Fruit fly (Drosophila melanogaster) whole organism, pupa: ENCODE measurements around the gene CG3430.
A peak's percentile ranks its signal among the peaks of the same experiment; 100 is the strongest.

Experiments
- CG10348 ChIP-seq: fragments of 200-800 bp; sonication (Bioruptor generic); IDR thresholded peaks from 2 replicates; pipeline ENCODE4 v1.3.6; 2022; ENCODE audit warnings: missing biosample characterization, missing genetic modification characterization
- CG12605 ChIP-seq: fragments of 200-800 bp; sonication (Bioruptor generic); IDR thresholded peaks from 2 replicates; pipeline ENCODE4 v1.3.6; 2022; ENCODE audit warnings: missing biosample characterization, missing genetic modification characterization
- CG13204 ChIP-seq: fragments of 200-800 bp; sonication (Bioruptor generic); optimal IDR thresholded peaks from 2 replicates; lab custom pipeline; 2018; ENCODE audit warnings: missing biosample characterization, mild to moderate bottlenecking, missing genetic modification characterization, moderate library complexity
- CG15710 ChIP-seq: fragments of 200-800 bp; sonication (Bioruptor generic); optimal IDR thresholded peaks from 2 replicates; lab custom pipeline; 2018; ENCODE audit warnings: missing biosample characterization, mild to moderate bottlenecking, missing genetic modification characterization, moderate library complexity
- CG17806 ChIP-seq: fragments of 200-800 bp; sonication (Bioruptor generic); optimal IDR thresholded peaks from 2 replicates; lab custom pipeline; 2018; ENCODE audit warnings: missing biosample characterization, mild to moderate bottlenecking, missing genetic modification characterization, moderate library complexity
- CG32121 ChIP-seq: fragments of 200-800 bp; sonication (Bioruptor generic); IDR thresholded peaks from 2 replicates; pipeline ENCODE4 v1.3.6; 2022; ENCODE audit warnings: missing biosample characterization, missing genetic modification characterization
- CG34367 ChIP-seq: fragments of 200-800 bp; sonication (Bioruptor generic); optimal IDR thresholded peaks from 2 replicates; lab custom pipeline; 2018; ENCODE audit warnings: missing biosample characterization, mild to moderate bottlenecking, missing genetic modification characterization
- CG4496 ChIP-seq: fragments of 200-800 bp; sonication (Bioruptor generic); IDR thresholded peaks from 3 replicates; pipeline ENCODE4 v1.3.6; 2022; ENCODE audit warnings: missing biosample characterization, missing genetic modification characterization
- CG8159 ChIP-seq: fragments of 200-800 bp; sonication (Bioruptor generic); optimal IDR thresholded peaks from 3 replicates; lab custom pipeline; 2018; ENCODE audit warnings: missing biosample characterization, mild to moderate bottlenecking, missing genetic modification characterization, moderate library complexity
- CG8301 ChIP-seq: fragments of 200-800 bp; sonication (Bioruptor generic); optimal IDR thresholded peaks from 2 replicates; lab custom pipeline; 2018; ENCODE audit warnings: missing biosample characterization, mild to moderate bottlenecking, missing genetic modification characterization
- CG9948 ChIP-seq: fragments of 200-800 bp; sonication (Bioruptor generic); optimal IDR thresholded peaks from 2 replicates; lab custom pipeline; 2018; ENCODE audit warnings: missing biosample characterization, mild to moderate bottlenecking, missing genetic modification characterization, moderate library complexity
- D1 ChIP-seq: fragments of 200-800 bp; sonication (Bioruptor generic); optimal IDR thresholded peaks from 2 replicates; lab custom pipeline; 2018; ENCODE audit warnings: missing biosample characterization, mild to moderate bottlenecking, missing genetic modification characterization, moderate library complexity
- EcR ChIP-seq: fragments of 200-800 bp; sonication (Bioruptor generic); optimal IDR thresholded peaks from 3 replicates; lab custom pipeline; 2019; ENCODE audit warnings: missing biosample characterization, missing genetic modification characterization, mild to moderate bottlenecking, moderate library complexity, missing genetic modification reagents
- Ets98B ChIP-seq: fragments of 200-800 bp; sonication (Bioruptor generic); IDR thresholded peaks from 2 replicates; pipeline ENCODE4 v1.3.6; 2022; ENCODE audit warnings: missing biosample characterization, missing genetic modification characterization
- Pif1A ChIP-seq: fragments of 200-800 bp; sonication (Bioruptor generic); optimal IDR thresholded peaks from 3 replicates; lab custom pipeline; 2016; ENCODE audit warnings: missing biosample characterization, missing genetic modification characterization
- Pif1B ChIP-seq: fragments of 200-800 bp; sonication (Bioruptor generic); optimal IDR thresholded peaks from 3 replicates; lab custom pipeline; 2016; ENCODE audit warnings: missing biosample characterization, missing genetic modification characterization
- Snoo ChIP-seq: fragments of 200-800 bp; sonication (Bioruptor generic); optimal IDR thresholded peaks from 3 replicates; lab custom pipeline; 2017; ENCODE audit warnings: missing biosample characterization, mild to moderate bottlenecking, missing genetic modification characterization, inconsistent platforms
- fd96Ca ChIP-seq: fragments of 200-800 bp; sonication (Bioruptor generic); IDR thresholded peaks from 3 replicates; pipeline ENCODE4 v1.3.6; 2022; ENCODE audit warnings: missing biosample characterization, missing genetic modification characterization
- gl ChIP-seq: fragments of 200-800 bp; sonication (Bioruptor generic); optimal IDR thresholded peaks from 2 replicates; lab custom pipeline; 2018; ENCODE audit warnings: missing biosample characterization, mild to moderate bottlenecking, missing genetic modification characterization
- rn ChIP-seq: fragments of 200-800 bp; sonication (Bioruptor generic); IDR thresholded peaks from 2 replicates; pipeline ENCODE4 v1.3.6; 2022; ENCODE audit warnings: missing biosample characterization, missing genetic modification characterization

The CG3430 gene

dm6 chr2L:6942714-6943113 lies 14.1 kb upstream of the CG3430 start, which contains the start of gene CG18304:
Gene CG18304 (minus strand): TSS chr2L:6942814.
- TF ChIP-seq Pif1B (GFP tag; lab: Kevin White, UChicago) (no peak), CG17806 (tag; lab: Kevin White, UChicago) (no peak), CG8159 (tag; lab: Kevin White, UChicago) (no peak), CG9948 (no peak)

DNA sequence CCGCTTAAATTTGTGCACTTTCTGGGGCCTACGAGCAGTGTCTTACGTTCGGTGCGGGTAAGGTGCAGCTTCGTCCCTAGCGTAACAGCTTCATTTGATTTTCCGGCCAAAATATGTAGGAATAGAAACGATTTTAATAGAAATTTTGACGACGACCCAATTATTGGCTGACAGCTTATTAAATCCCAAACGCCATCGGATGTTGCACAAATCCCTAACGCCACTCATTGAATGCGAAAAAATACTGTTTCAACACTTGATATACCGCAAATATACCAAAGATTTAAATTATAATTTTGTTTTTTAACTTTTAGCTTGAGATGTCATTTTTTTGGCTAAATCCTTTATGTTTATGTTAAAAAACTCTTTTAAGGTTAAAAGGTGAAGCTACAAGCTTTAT lies 11.7 kb upstream of the CG3430 start, which contains the start of gene Fgop2:
Gene Fgop2 (minus strand): TSS at position 202 of the 400 bp plus-strand sequence.
- no peak for TF ChIP-seq CG10348 (GFP tag; lab: Robert Waterston, UW)
- TF ChIP-seq gl (tag; lab: Kevin White, UChicago): no peak
- no peak for TF ChIP-seq D1 (tag; lab: Kevin White, UChicago)

DNA sequence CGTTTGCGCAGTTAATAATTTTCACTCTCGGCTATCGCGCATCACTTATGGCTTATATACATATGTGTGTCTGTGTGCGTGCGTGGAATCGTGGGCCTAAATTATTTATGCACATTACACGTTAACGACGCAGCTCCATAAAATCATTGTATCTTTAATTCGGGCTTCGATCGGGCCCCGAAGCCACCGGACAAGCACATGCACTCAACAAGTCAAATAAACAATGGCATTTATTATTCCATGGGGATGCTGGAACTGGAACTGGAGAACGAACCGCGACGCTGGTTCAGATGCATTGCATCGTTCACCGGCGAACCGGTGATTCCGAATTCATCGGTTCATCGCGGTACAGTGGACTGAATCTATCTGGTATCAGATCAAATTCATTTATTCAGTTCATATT lies 8.3 kb upstream of the CG3430 start, which contains the start of gene ihog:
Gene ihog (minus strand): TSS at position 269 of the 403 bp plus-strand sequence.
- TF ChIP-seq CG12605 (GFP tag; lab: Robert Waterston, UW): peak; percentile 42; the same call in 1 of the 2 replicates
- TF ChIP-seq Snoo: no peak
- no peak for TF ChIP-seq Pif1B (GFP tag; lab: Kevin White, UChicago)
- no peak for TF ChIP-seq CG32121 (GFP tag; lab: Robert Waterston, UW)
- no peak for TF ChIP-seq CG13204 (GFP tag; lab: Kevin White, UChicago)
- TF ChIP-seq Ets98B (GFP tag; lab: Robert Waterston, UW): no peak
- no peak for TF ChIP-seq CG15710 (tag; lab: Kevin White, UChicago)
- no peak for TF ChIP-seq D1 (tag; lab: Kevin White, UChicago)
- no peak for TF ChIP-seq CG8159 (tag; lab: Kevin White, UChicago)
- TF ChIP-seq CG34367 (tag; lab: Kevin White, UChicago): peak; percentile 8
- TF ChIP-seq EcR: peak; percentile 58
- TF ChIP-seq fd96Ca (GFP tag; lab: Robert Waterston, UW): no peak

dm6 chr2L:6950096-6950495 lies 6.7 kb upstream of the CG3430 start, which contains the start of the genes Gas41 and SA1:
Gene Gas41 (minus strand): TSS chr2L:6950207.
Gene SA1 (plus strand): TSS chr2L:6950421.
- TF ChIP-seq Ets98B (GFP tag; lab: Robert Waterston, UW) (peak; percentile 85), CG12605 (GFP tag; lab: Robert Waterston, UW) (no peak), CG10348 (GFP tag; lab: Robert Waterston, UW) (no peak), CG32121 (GFP tag; lab: Robert Waterston, UW) (peak; percentile 86), CG8301 (no peak), CG9948 (peak; percentile 82), CG17806 (tag; lab: Kevin White, UChicago) (peak; percentile 86), CG8159 (tag; lab: Kevin White, UChicago) (peak; percentile 82), Pif1B (GFP tag; lab: Kevin White, UChicago) (no peak), gl (tag; lab: Kevin White, UChicago) (peak; percentile 25), CG4496 (peak; percentile 87), CG13204 (GFP tag; lab: Kevin White, UChicago) (no peak), CG34367 (tag; lab: Kevin White, UChicago) (peak; percentile 48), Snoo (peak; percentile 30), CG15710 (tag; lab: Kevin White, UChicago) (peak; percentile 92), rn (GFP tag; lab: Robert Waterston, UW) (peak; percentile 70)

dm6 chr2L:6960165-6960564 lies 3.4 kb downstream of the CG3430 start, which contains the start of the genes Atac1 and Hmgcl:
Gene Atac1 (minus strand): TSS chr2L:6960328.
Gene Hmgcl (plus strand): TSS chr2L:6960377.
- TF ChIP-seq fd96Ca (GFP tag; lab: Robert Waterston, UW): no peak
- no peak for TF ChIP-seq CG17806 (tag; lab: Kevin White, UChicago)
- no peak for TF ChIP-seq CG32121 (GFP tag; lab: Robert Waterston, UW)
- TF ChIP-seq Snoo: no peak
- TF ChIP-seq CG34367 (tag; lab: Kevin White, UChicago): no peak
- TF ChIP-seq Pif1A (GFP tag; lab: Kevin White, UChicago): no peak

- TF ChIP-seq CG8159 (tag; lab: Kevin White, UChicago): peak; percentile 74
- TF ChIP-seq CG10348 (GFP tag; lab: Robert Waterston, UW): no peak
- TF ChIP-seq CG34367 (tag; lab: Kevin White, UChicago): peak; percentile 38
- peak; percentile 63 for TF ChIP-seq CG17806 (tag; lab: Kevin White, UChicago)
- peak; percentile 25; the same call in 1 of the 2 replicates for TF ChIP-seq CG12605 (GFP tag; lab: Robert Waterston, UW)
- TF ChIP-seq gl (tag; lab: Kevin White, UChicago): no peak
- no peak for TF ChIP-seq CG8301
- TF ChIP-seq CG9948: peak; percentile 64
- TF ChIP-seq Ets98B (GFP tag; lab: Robert Waterston, UW): peak; percentile 33; the same call in 1 of the 2 replicates
- peak; percentile 48 for TF ChIP-seq Snoo
- TF ChIP-seq CG13204 (GFP tag; lab: Kevin White, UChicago): no peak
- TF ChIP-seq CG4496: peak; percentile 35; the same call in 2 of the 3 replicates
- TF ChIP-seq CG15710 (tag; lab: Kevin White, UChicago): peak; percentile 66
Measured at dm6 chr2L:6964022-6964434, 7.2 kb downstream of the CG3430 start, which contains the start of the genes sip2 and Coprox. Gene sip2 (minus strand): TSS chr2L:6964074. Gene Coprox (plus strand): TSS chr2L:6964421.

DNA sequence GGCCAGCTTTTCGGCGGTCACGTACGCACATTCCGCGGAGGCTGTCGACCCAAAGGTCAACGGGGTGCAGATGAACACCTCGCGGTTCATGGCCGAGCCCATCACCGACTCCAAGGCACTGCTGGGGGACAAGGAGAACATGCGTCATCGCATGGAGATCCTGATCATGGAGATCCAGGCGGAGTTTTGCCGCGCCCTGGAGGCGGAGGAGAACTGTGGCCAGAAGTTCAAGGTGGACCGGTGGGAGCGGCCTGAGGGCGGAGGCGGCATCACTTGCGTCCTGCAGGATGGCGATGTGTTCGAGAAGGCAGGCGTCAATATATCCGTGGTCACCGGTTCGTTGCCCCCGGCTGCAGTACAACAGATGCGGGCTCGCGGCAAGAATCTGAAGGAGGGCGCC lies 7.8 kb downstream of the CG3430 start:
- TF ChIP-seq CG9948: no peak
- no peak for TF ChIP-seq CG8159 (tag; lab: Kevin White, UChicago)
- TF ChIP-seq CG13204 (GFP tag; lab: Kevin White, UChicago): no peak
- TF ChIP-seq Pif1B (GFP tag; lab: Kevin White, UChicago): no peak
- TF ChIP-seq CG4496: no peak
- TF ChIP-seq CG32121 (GFP tag; lab: Robert Waterston, UW): no peak
- no peak for TF ChIP-seq Ets98B (GFP tag; lab: Robert Waterston, UW)
- TF ChIP-seq rn (GFP tag; lab: Robert Waterston, UW): no peak
- no peak for TF ChIP-seq gl (tag; lab: Kevin White, UChicago)
- TF ChIP-seq fd96Ca (GFP tag; lab: Robert Waterston, UW): no peak
- TF ChIP-seq CG15710 (tag; lab: Kevin White, UChicago): no peak
- no peak for TF ChIP-seq Snoo
- no peak for TF ChIP-seq CG34367 (tag; lab: Kevin White, UChicago)
- no peak for TF ChIP-seq EcR
- TF ChIP-seq CG8301: no peak
- TF ChIP-seq CG10348 (GFP tag; lab: Robert Waterston, UW): no peak
- TF ChIP-seq CG12605 (GFP tag; lab: Robert Waterston, UW): no peak
